Worm (Caenorhabditis elegans) whole organism, L4 larva: ENCODE results near the gene M106.3.

Source experiments
- egl-27 ChIP-seq: sonication (generic microtip); optimal IDR thresholded peaks from 3 replicates; lab custom pipeline; 2017; ENCODE audit warnings: missing biosample characterization, missing genetic modification reagents, missing genetic modification characterization
- lim-7 ChIP-seq: fragments of 200-800 bp; sonication (Bioruptor generic); IDR thresholded peaks from 2 replicates; pipeline ENCODE4 v1.3.6; 2022; ENCODE audit warnings: missing genetic modification characterization, missing compliant biosample characterization
- skn-1 ChIP-seq: fragments of 150-350 bp; optimal IDR thresholded peaks from 2 replicates; lab custom pipeline; 2014; ENCODE audit warnings: missing biosample characterization, missing genetic modification characterization

- no peak for TF ChIP-seq lim-7 (GFP tag; lab: Robert Waterston, UW)
- no peak for TF ChIP-seq egl-27
- no peak for TF ChIP-seq skn-1 (tag; lab: Kevin White, UChicago)
These were observed 26.4 kb upstream of the M106.3 start for ce11 chrII:10887097-10887496.
